Worm (Caenorhabditis elegans) whole organism, L3 larva: ENCODE measurements around the gene T05G5.4.

Experiments used
- aly-2 ChIP-seq: fragments of 150-350 bp; optimal IDR thresholded peaks from 2 replicates; lab custom pipeline; 2014; ENCODE audit warnings: missing biosample characterization, missing genetic modification characterization
- lin-15B ChIP-seq: fragments of 150-350 bp; optimal IDR thresholded peaks from 2 replicates; lab custom pipeline; 2014; ENCODE audit warnings: missing biosample characterization, missing genetic modification characterization
- lin-39 ChIP-seq: fragments of 150-350 bp; optimal IDR thresholded peaks from 2 replicates; lab custom pipeline; 2018; ENCODE audit warnings: missing biosample characterization, missing genetic modification reagents, missing genetic modification characterization
- nhr-28 ChIP-seq: fragments of 150-350 bp; optimal IDR thresholded peaks from 2 replicates; lab custom pipeline; 2014; ENCODE audit warnings: missing biosample characterization, missing genetic modification characterization
- nhr-76 ChIP-seq: fragments of 150-350 bp; sonication (generic microtip); optimal IDR thresholded peaks from 5 replicates; lab custom pipeline; 2014; ENCODE audit warnings: missing biosample characterization, missing genetic modification characterization
- pha-4 ChIP-seq: fragments of 150-350 bp; optimal IDR thresholded peaks from 2 replicates; lab custom pipeline; 2014; ENCODE audit warnings: missing biosample characterization, missing genetic modification reagents, missing genetic modification characterization
- snpc-4 ChIP-seq: fragments of 150-350 bp; optimal IDR thresholded peaks from 2 replicates; lab custom pipeline; 2014; ENCODE audit warnings: missing biosample characterization, missing genetic modification characterization
- unc-39 ChIP-seq: sonication (generic microtip); optimal IDR thresholded peaks from 4 replicates; lab custom pipeline; 2017; ENCODE audit warnings: missing biosample characterization, missing genetic modification characterization
- ztf-11 ChIP-seq: fragments of 150-350 bp; optimal IDR thresholded peaks from 2 replicates; lab custom pipeline; 2014; ENCODE audit warnings: missing biosample characterization, missing genetic modification characterization

DNA sequence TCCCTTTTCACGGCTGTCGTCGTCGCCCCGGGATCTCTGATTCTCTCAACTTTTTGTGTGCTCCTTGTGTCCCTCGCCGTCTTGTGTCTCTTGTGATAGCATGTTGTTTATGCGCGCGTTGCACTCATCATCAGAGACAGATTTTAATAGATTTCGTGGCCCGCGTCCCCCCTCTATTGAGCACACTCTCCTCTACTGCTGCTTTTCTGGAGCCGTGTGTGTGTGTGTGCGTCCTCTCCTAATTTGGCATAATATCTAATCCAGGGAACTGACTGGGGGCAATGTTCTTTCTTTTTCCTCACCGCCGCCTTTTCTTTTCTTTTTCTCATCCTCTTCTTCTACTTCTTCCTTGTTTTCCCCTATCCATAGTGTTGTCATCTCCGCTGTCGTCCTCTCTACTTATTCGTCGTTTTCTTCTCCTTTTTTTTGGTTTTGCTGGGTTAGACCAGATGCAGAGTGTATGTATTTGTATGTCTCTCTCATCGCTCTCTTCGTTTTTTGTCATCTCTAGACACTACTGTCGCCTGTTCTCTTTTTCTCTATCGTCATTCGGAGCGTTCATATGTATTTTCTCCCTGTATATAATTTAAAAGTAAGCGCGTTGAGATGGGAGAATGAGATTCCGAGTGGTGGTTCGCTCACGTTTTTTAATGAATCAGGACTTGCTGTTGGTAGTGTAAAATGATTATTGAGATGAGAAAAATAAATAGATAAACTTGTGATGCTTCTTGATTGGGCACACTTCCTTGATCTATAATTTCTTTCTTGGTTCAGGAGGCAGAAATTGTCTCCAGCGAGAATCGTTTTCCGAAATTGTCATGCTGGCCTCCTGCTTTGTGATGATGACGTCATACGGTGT is 44.8 kb upstream of the T05G5.4 start:
- TF ChIP-seq lin-15B (tag; lab: Kevin White, UChicago) (no peak), nhr-76 (no peak), pha-4 (peak; percentile 40), ztf-11 (no peak), snpc-4 (tag; lab: Kevin White, UChicago) (peak; percentile 3), aly-2 (tag; lab: Kevin White, UChicago) (no peak), nhr-28 (tag; lab: Kevin White, UChicago) (no peak), lin-39 (tag; lab: Kevin White, UChicago) (peak; percentile 75), unc-39 (no peak)
